Fruit fly (Drosophila melanogaster) whole organism, embryonic: ENCODE data around the gene CG6296.

ENCODE experiments used
- CG10267 ChIP-seq: fragments of 200-800 bp; sonication (Bioruptor generic); optimal IDR thresholded peaks from 2 replicates; lab custom pipeline; 2018; ENCODE audit warnings: missing biosample characterization, mild to moderate bottlenecking, missing genetic modification characterization, moderate library complexity
- CG10431 ChIP-seq: fragments of 200-800 bp; sonication (Bioruptor generic); optimal IDR thresholded peaks from 3 replicates; lab custom pipeline; 2018; ENCODE audit warnings: missing biosample characterization, mild to moderate bottlenecking, missing genetic modification characterization
- CG10959 ChIP-seq: fragments of 200-800 bp; sonication (Bioruptor generic); IDR thresholded peaks from 2 replicates; pipeline ENCODE4 v1.3.6; 2022; ENCODE audit warnings: missing biosample characterization, missing genetic modification characterization
- CG11560 ChIP-seq: fragments of 200-800 bp; sonication (Bioruptor generic); IDR thresholded peaks from 3 replicates; pipeline ENCODE4 v1.3.6; 2022; ENCODE audit warnings: missing biosample characterization, missing genetic modification characterization
- CG12104 ChIP-seq: fragments of 200-800 bp; sonication (Bioruptor generic); optimal IDR thresholded peaks from 3 replicates; lab custom pipeline; 2016; ENCODE audit warnings: missing biosample characterization, missing genetic modification characterization
- CG12236 ChIP-seq: fragments of 200-800 bp; sonication (Bioruptor generic); optimal IDR thresholded peaks from 2 replicates; lab custom pipeline; 2016; ENCODE audit warnings: missing biosample characterization, missing genetic modification characterization
- CG12299 ChIP-seq: fragments of 200-800 bp; sonication (Bioruptor generic); optimal IDR thresholded peaks from 2 replicates; lab custom pipeline; 2018; ENCODE audit warnings: missing biosample characterization, mild to moderate bottlenecking, missing genetic modification characterization
- CG14710 ChIP-seq: fragments of 200-800 bp; sonication (Bioruptor generic); optimal IDR thresholded peaks from 3 replicates; lab custom pipeline; 2019; ENCODE audit warnings: missing biosample characterization, mild to moderate bottlenecking, missing genetic modification characterization, moderate library complexity
- CG15073 ChIP-seq: fragments of 200-800 bp; sonication (Bioruptor generic); optimal IDR thresholded peaks from 2 replicates; lab custom pipeline; 2016; ENCODE audit warnings: missing biosample characterization, missing genetic modification characterization
- CG15479 ChIP-seq: fragments of 200-800 bp; sonication (Bioruptor generic); optimal IDR thresholded peaks from 3 replicates; lab custom pipeline; 2019; ENCODE audit warnings: missing biosample characterization, mild to moderate bottlenecking, missing genetic modification characterization, moderate library complexity
- CG17186 ChIP-seq: fragments of 200-800 bp; sonication (Bioruptor generic); optimal IDR thresholded peaks from 3 replicates; lab custom pipeline; 2017; ENCODE audit warnings: missing biosample characterization, missing genetic modification reagents, missing genetic modification characterization
- CG17802 ChIP-seq: fragments of 200-800 bp; sonication (Bioruptor generic); optimal IDR thresholded peaks from 2 replicates; lab custom pipeline; 2018; ENCODE audit warnings: missing biosample characterization, mild to moderate bottlenecking, missing genetic modification characterization, moderate library complexity
- CG17829 ChIP-seq: fragments of 200-800 bp; optimal IDR thresholded peaks from 2 replicates; lab custom pipeline; 2019; ENCODE audit warnings: missing biosample characterization, mild to moderate bottlenecking, missing genetic modification characterization, moderate library complexity
- CG18476 ChIP-seq: fragments of 200-800 bp; sonication (Bioruptor generic); optimal IDR thresholded peaks from 2 replicates; lab custom pipeline; 2016; ENCODE audit warnings: missing biosample characterization, mild to moderate bottlenecking, missing genetic modification characterization
- CG2889 ChIP-seq: fragments of 200-800 bp; sonication (Bioruptor generic); IDR thresholded peaks from 3 replicates; pipeline ENCODE4 v1.3.6; 2022; ENCODE audit warnings: missing biosample characterization, missing genetic modification characterization
- CG33557 ChIP-seq: fragments of 200-800 bp; sonication (Bioruptor generic); optimal IDR thresholded peaks from 2 replicates; lab custom pipeline; 2019; ENCODE audit warnings: missing biosample characterization, mild to moderate bottlenecking, missing genetic modification characterization, moderate library complexity
- CG34376 ChIP-seq: fragments of 200-800 bp; sonication (Bioruptor generic); optimal IDR thresholded peaks from 2 replicates; lab custom pipeline; 2018; ENCODE audit warnings: missing biosample characterization, mild to moderate bottlenecking, missing genetic modification characterization
- CG3726 ChIP-seq: fragments of 200-800 bp; sonication (Bioruptor generic); IDR thresholded peaks from 3 replicates; pipeline ENCODE4, ENCODE4 v1.3.6; 2022; ENCODE audit warnings: missing biosample characterization, missing genetic modification characterization
- CG3847 ChIP-seq: fragments of 200-800 bp; sonication (Bioruptor generic); IDR thresholded peaks from 2 replicates; pipeline ENCODE4 v1.3.6; 2022; ENCODE audit warnings: missing biosample characterization, missing genetic modification characterization
- CG4282 ChIP-seq: fragments of 200-800 bp; sonication (Bioruptor generic); optimal IDR thresholded peaks from 2 replicates; lab custom pipeline; 2016; ENCODE audit warnings: missing biosample characterization, missing genetic modification characterization
- CG4424 ChIP-seq: fragments of 200-800 bp; sonication (Bioruptor generic); optimal IDR thresholded peaks from 3 replicates; lab custom pipeline; 2016; ENCODE audit warnings: missing biosample characterization, missing genetic modification characterization
- CG5180 ChIP-seq: fragments of 200-800 bp; sonication (Bioruptor generic); optimal IDR thresholded peaks from 3 replicates; lab custom pipeline; 2017; ENCODE audit warnings: missing biosample characterization, missing genetic modification characterization, mild to moderate bottlenecking, moderate library complexity, missing genetic modification reagents
- CG7786 ChIP-seq: fragments of 200-800 bp; sonication (Bioruptor generic); optimal IDR thresholded peaks from 2 replicates; lab custom pipeline; 2016; ENCODE audit warnings: missing biosample characterization, missing genetic modification characterization
- D ChIP-seq, 2 experiments: fragments of 200-800 bp in 1 of 2; fragments of >200 bp in 1 of 2; sonication (Bioruptor generic) in 1 of 2; optimal IDR thresholded peaks; 2 replicates in 1 of 2; 3 replicates in 1 of 2; lab custom pipeline; 2017; ENCODE audit warnings: mild to moderate bottlenecking in 1 of 2, missing biosample characterization in 1 of 2, missing genetic modification characterization in 1 of 2, missing genetic modification reagents in 1 of 2
- D19B ChIP-seq: fragments of 200-800 bp; sonication (Bioruptor generic); optimal IDR thresholded peaks from 2 replicates; lab custom pipeline; 2017; ENCODE audit warnings: missing biosample characterization, mild to moderate bottlenecking, missing genetic modification characterization
- Dip2 ChIP-seq: fragments of 200-800 bp; sonication (Bioruptor generic); IDR thresholded peaks from 2 replicates; pipeline ENCODE4 v1.3.6; 2022; ENCODE audit warnings: missing biosample characterization, missing genetic modification characterization
- HLH3B ChIP-seq: fragments of 200-800 bp; sonication (Bioruptor generic); IDR thresholded peaks from 2 replicates; pipeline ENCODE4 v1.3.6; 2022; ENCODE audit warnings: missing biosample characterization, missing genetic modification characterization
- HLH4C ChIP-seq: fragments of 200-800 bp; sonication (Bioruptor generic); IDR thresholded peaks from 3 replicates; pipeline ENCODE4 v1.3.6; 2022; ENCODE audit warnings: missing biosample characterization, missing genetic modification characterization; ENCODE audit not compliant: partially characterized antibody
- Meics ChIP-seq: fragments of 200-800 bp; sonication (Bioruptor generic); optimal IDR thresholded peaks from 2 replicates; lab custom pipeline; 2017; ENCODE audit warnings: missing biosample characterization, mild to moderate bottlenecking, missing genetic modification characterization
- Myb ChIP-seq: fragments of 200-800 bp; sonication (Bioruptor generic); optimal IDR thresholded peaks from 2 replicates; lab custom pipeline; 2016; ENCODE audit warnings: missing biosample characterization, missing genetic modification characterization
- NC2β ChIP-seq: fragments of 200-800 bp; sonication (Bioruptor generic); optimal IDR thresholded peaks from 2 replicates; lab custom pipeline; 2016; ENCODE audit warnings: missing biosample characterization, missing genetic modification characterization
- NFAT ChIP-seq: fragments of 200-800 bp; sonication (Bioruptor generic); IDR thresholded peaks from 2 replicates; pipeline ENCODE4 v1.3.6; 2022; ENCODE audit warnings: missing biosample characterization, missing genetic modification characterization
- Neu2 ChIP-seq: fragments of 200-800 bp; sonication (Bioruptor generic); optimal IDR thresholded peaks from 3 replicates; lab custom pipeline; 2016; ENCODE audit warnings: missing biosample characterization, missing genetic modification characterization, borderline replicate concordance
- Oaz ChIP-seq: fragments of 200-800 bp; sonication (Bioruptor generic); IDR thresholded peaks from 2 replicates; pipeline ENCODE4 v1.3.6; 2022; ENCODE audit warnings: missing biosample characterization, missing genetic modification characterization
- Ptx1 ChIP-seq: fragments of 200-800 bp; sonication (Bioruptor generic); IDR thresholded peaks from 2 replicates; pipeline ENCODE4 v1.3.6; 2022; ENCODE audit warnings: missing biosample characterization, missing genetic modification characterization
- Sin3A ChIP-seq: fragments of >200 bp; optimal IDR thresholded peaks from 2 replicates; lab custom pipeline; 2018
- Spps ChIP-seq: fragments of 200-800 bp; sonication (Bioruptor generic); optimal IDR thresholded peaks from 2 replicates; lab custom pipeline; 2018; ENCODE audit warnings: missing biosample characterization, mild to moderate bottlenecking, missing genetic modification characterization
- Vsx1 ChIP-seq: fragments of 200-800 bp; sonication (Bioruptor generic); optimal IDR thresholded peaks from 2 replicates; lab custom pipeline; 2017; ENCODE audit warnings: missing biosample characterization, mild to moderate bottlenecking, missing genetic modification characterization, missing genetic modification reagents
- ac ChIP-seq: fragments of 200-800 bp; sonication (Bioruptor generic); optimal IDR thresholded peaks from 3 replicates; lab custom pipeline; 2017; ENCODE audit warnings: missing biosample characterization, mild to moderate bottlenecking, missing genetic modification characterization
- aop ChIP-seq: fragments of 200-800 bp; sonication (Bioruptor generic); IDR thresholded peaks from 2 replicates; pipeline ENCODE4 v1.3.6; 2022; ENCODE audit warnings: missing biosample characterization, missing genetic modification characterization
- dmrt11E ChIP-seq: fragments of 200-800 bp; sonication (Bioruptor generic); optimal IDR thresholded peaks from 3 replicates; lab custom pipeline; 2018; ENCODE audit warnings: missing biosample characterization, mild to moderate bottlenecking, missing genetic modification characterization, moderate library complexity
- eve ChIP-seq, 2 experiments: fragments of >200 bp; optimal IDR thresholded peaks; 2 replicates each; lab custom pipeline; 2017; ENCODE audit warnings: missing biosample characterization in 2 of 2, missing genetic modification characterization in 2 of 2
- fd3F ChIP-seq: fragments of 200-800 bp; sonication (Bioruptor generic); optimal IDR thresholded peaks from 2 replicates; lab custom pipeline; 2018; ENCODE audit warnings: missing biosample characterization, mild to moderate bottlenecking, missing genetic modification characterization, moderate library complexity
- gcm ChIP-seq: fragments of 200-800 bp; sonication (Bioruptor generic); optimal IDR thresholded peaks from 2 replicates; lab custom pipeline; 2019; ENCODE audit warnings: missing biosample characterization, mild to moderate bottlenecking, missing genetic modification characterization, moderate library complexity
- gsb ChIP-seq: fragments of 200-800 bp; sonication (Bioruptor generic); IDR thresholded peaks from 2 replicates; pipeline ENCODE4 v1.3.6; 2022; ENCODE audit warnings: missing biosample characterization, missing genetic modification characterization
- gt ChIP-seq: fragments of 200-800 bp; sonication (Bioruptor generic); IDR thresholded peaks from 2 replicates; pipeline ENCODE4 v1.3.6; 2022; ENCODE audit warnings: missing biosample characterization, missing genetic modification characterization
- mirr ChIP-seq: fragments of 200-800 bp; sonication (Bioruptor generic); optimal IDR thresholded peaks from 3 replicates; lab custom pipeline; 2018; ENCODE audit warnings: missing biosample characterization, mild to moderate bottlenecking, missing genetic modification characterization
- sug ChIP-seq: fragments of 200-800 bp; optimal IDR thresholded peaks from 2 replicates; lab custom pipeline; 2019; ENCODE audit warnings: missing biosample characterization, mild to moderate bottlenecking, missing genetic modification characterization, moderate library complexity
- tll ChIP-seq, 2 experiments: fragments of 200-800 bp in 1 of 2; fragments of >200 bp in 1 of 2; sonication (Bioruptor generic) in 1 of 2; optimal IDR thresholded peaks; 2 replicates each; lab custom pipeline; 2017 to 2019; ENCODE audit warnings: missing biosample characterization in 2 of 2, missing genetic modification characterization in 2 of 2, mild to moderate bottlenecking in 1 of 2, moderate library complexity in 1 of 2
- unc-4 ChIP-seq: fragments of 200-800 bp; sonication (Bioruptor generic); IDR thresholded peaks from 2 replicates; pipeline ENCODE4 v1.3.6; 2022; ENCODE audit warnings: missing biosample characterization, missing genetic modification characterization; ENCODE audit not compliant: partially characterized antibody

The CG6296 gene

dm6 chr3R:26956376-26957062 lies 48.8 kb downstream of the CG6296 start (continued):
- no peak for TF ChIP-seq CG33557
- no peak for TF ChIP-seq aop
- TF ChIP-seq Neu2 (GFP tag; lab: Kevin White, UChicago), result no peak
- TF ChIP-seq gcm (GFP tag; lab: Kevin White, UChicago), result no peak
- no peak for TF ChIP-seq CG15479 (GFP tag; lab: Kevin White, UChicago)
- no peak for TF ChIP-seq CG12299 (tag; lab: Kevin White, UChicago)
- no peak for TF ChIP-seq fd3F (GFP tag; lab: Kevin White, UChicago)
- no peak for TF ChIP-seq CG12236 (GFP tag; lab: Kevin White, UChicago)
- no peak for TF ChIP-seq CG4424 (GFP tag; lab: Kevin White, UChicago)
- no peak for TF ChIP-seq HLH3B (GFP tag; lab: Robert Waterston, UW)
- no peak for TF ChIP-seq sug
- peak; percentile 67 for TF ChIP-seq CG18476
- no peak for TF ChIP-seq mirr
- no peak for TF ChIP-seq gt (GFP tag; lab: Robert Waterston, UW)
- TF ChIP-seq unc-4, result no peak
- TF ChIP-seq dmrt11E (tag; lab: Kevin White, UChicago), result no peak
- TF ChIP-seq gsb (GFP tag; lab: Robert Waterston, UW), result no peak
- peak; percentile 10 for TF ChIP-seq CG17802
- TF ChIP-seq CG10431, result no peak
- TF ChIP-seq Vsx1 (GFP tag; lab: Kevin White, UChicago), result no peak
- no peak for TF ChIP-seq CG14710 (tag; lab: Kevin White, UChicago)
- no peak for TF ChIP-seq Sin3A
- no peak for TF ChIP-seq CG17186 (GFP tag; lab: Kevin White, UChicago)
- no peak for TF ChIP-seq tll (GFP tag; optimal IDR thresholded peaks at IDR 0.05; lab: Kevin White, UChicago)
- TF ChIP-seq CG3726, result no peak
- no peak for TF ChIP-seq Oaz (GFP tag; lab: Robert Waterston, UW)
- TF ChIP-seq CG34376 (GFP tag; lab: Kevin White, UChicago), result no peak
- TF ChIP-seq CG11560, result no peak
- no peak for TF ChIP-seq CG15073
- TF ChIP-seq NC2β (GFP tag; lab: Kevin White, UChicago), result no peak
- TF ChIP-seq CG10959, result no peak
- TF ChIP-seq D19B (GFP tag; lab: Kevin White, UChicago), result no peak
- no peak for TF ChIP-seq CG7786 (GFP tag; lab: Kevin White, UChicago)
- TF ChIP-seq Ptx1 (GFP tag; lab: Robert Waterston, UW), result no peak
- TF ChIP-seq CG4282, result no peak
- no peak for TF ChIP-seq Dip2 (GFP tag; lab: Robert Waterston, UW)
- TF ChIP-seq Meics (GFP tag; lab: Kevin White, UChicago), result no peak
- no peak for TF ChIP-seq CG10267
- no peak for TF ChIP-seq NFAT (GFP tag; lab: Robert Waterston, UW)
- no peak for TF ChIP-seq CG3847 (GFP tag; lab: Robert Waterston, UW)
- no peak for TF ChIP-seq HLH4C
- no peak for TF ChIP-seq D (optimal IDR thresholded peaks at IDR 0.05; lab: Kevin White, UChicago)
- no peak for TF ChIP-seq D (GFP tag; optimal IDR thresholded peaks at IDR 0.05; lab: Kevin White, UChicago)
- TF ChIP-seq CG17829, result no peak
- no peak for TF ChIP-seq CG2889
- no peak for TF ChIP-seq Myb (GFP tag; lab: Kevin White, UChicago)
- no peak for TF ChIP-seq Spps (tag; lab: Kevin White, UChicago)
- no peak for TF ChIP-seq ac
- no peak for TF ChIP-seq eve (GFP tag; optimal IDR thresholded peaks at IDR 0.05; lab: Kevin White, UChicago)
- TF ChIP-seq CG5180 (GFP tag; lab: Kevin White, UChicago), result no peak
- TF ChIP-seq CG12104, result no peak
